Fruit fly (Drosophila melanogaster) whole organism, embryonic: ENCODE results near the gene S-Lap4.
A peak's percentile ranks its signal among the peaks of the same experiment; 100 is the strongest.

Source experiments
- Atf3 ChIP-seq: fragments of 200-800 bp; sonication (Bioruptor generic); optimal IDR thresholded peaks from 3 replicates; lab custom pipeline; 2016; ENCODE audit warnings: missing biosample characterization, missing genetic modification characterization
- Awh ChIP-seq: fragments of 200-800 bp; sonication (Bioruptor generic); IDR thresholded peaks from 2 replicates; pipeline ENCODE4, ENCODE4 v1.3.6; 2022; ENCODE audit warnings: missing biosample characterization, missing genetic modification characterization
- Bteb2 ChIP-seq: fragments of 200-800 bp; sonication (Bioruptor generic); optimal IDR thresholded peaks from 2 replicates; lab custom pipeline; 2016; ENCODE audit warnings: missing biosample characterization, missing genetic modification characterization
- CG10959 ChIP-seq: fragments of 200-800 bp; sonication (Bioruptor generic); IDR thresholded peaks from 2 replicates; pipeline ENCODE4 v1.3.6; 2022; ENCODE audit warnings: missing biosample characterization, missing genetic modification characterization
- CG17612 ChIP-seq: fragments of 200-800 bp; sonication (Bioruptor generic); IDR thresholded peaks from 2 replicates; pipeline ENCODE4 v1.3.6; 2022; ENCODE audit warnings: missing biosample characterization, missing genetic modification characterization
- CG1792 ChIP-seq: fragments of 200-800 bp; sonication (Bioruptor generic); optimal IDR thresholded peaks from 2 replicates; lab custom pipeline; 2016; ENCODE audit warnings: missing biosample characterization, missing genetic modification characterization
- CG30020 ChIP-seq: fragments of 200-800 bp; optimal IDR thresholded peaks from 2 replicates; lab custom pipeline; 2019; ENCODE audit warnings: missing biosample characterization, mild to moderate bottlenecking, missing genetic modification characterization, moderate library complexity
- CG34376 ChIP-seq: fragments of 200-800 bp; sonication (Bioruptor generic); optimal IDR thresholded peaks from 2 replicates; lab custom pipeline; 2018; ENCODE audit warnings: missing biosample characterization, mild to moderate bottlenecking, missing genetic modification characterization
- CG4424 ChIP-seq: fragments of 200-800 bp; sonication (Bioruptor generic); optimal IDR thresholded peaks from 3 replicates; lab custom pipeline; 2016; ENCODE audit warnings: missing biosample characterization, missing genetic modification characterization
- CG7372 ChIP-seq: fragments of 200-800 bp; sonication (Bioruptor generic); IDR thresholded peaks from 2 replicates; pipeline ENCODE4 v1.3.6; 2022; ENCODE audit warnings: missing biosample characterization, missing genetic modification characterization
- CG9727 ChIP-seq: fragments of 200-800 bp; sonication (Bioruptor generic); optimal IDR thresholded peaks from 3 replicates; lab custom pipeline; 2017; ENCODE audit warnings: missing biosample characterization, mild to moderate bottlenecking, missing genetic modification characterization
- CG9876 ChIP-seq: fragments of 200-800 bp; sonication (Bioruptor generic); optimal IDR thresholded peaks from 2 replicates; lab custom pipeline; 2016; ENCODE audit warnings: missing biosample characterization, missing genetic modification characterization
- Chrac-16 ChIP-seq: fragments of 200-800 bp; sonication (Bioruptor generic); optimal IDR thresholded peaks from 3 replicates; lab custom pipeline; 2016; ENCODE audit warnings: missing biosample characterization, missing genetic modification characterization
- Drgx ChIP-seq: fragments of 200-800 bp; sonication (Bioruptor generic); IDR thresholded peaks from 2 replicates; pipeline ENCODE4 v1.3.6; 2022; ENCODE audit warnings: missing biosample characterization, missing genetic modification characterization
- Ets65A ChIP-seq: fragments of 200-800 bp; sonication (Bioruptor generic); peaks from one replicate; lab custom pipeline; 2016; ENCODE audit warnings: missing biosample characterization, missing genetic modification characterization
- Jarid2 ChIP-seq: fragments of 200-800 bp; sonication (Bioruptor generic); optimal IDR thresholded peaks from 3 replicates; lab custom pipeline; 2017; ENCODE audit warnings: mild to moderate bottlenecking, missing biosample characterization, missing genetic modification reagents, missing genetic modification characterization
- Med ChIP-seq: fragments of 200-800 bp; sonication (Bioruptor generic); peaks from one replicate; lab custom pipeline; 2016; ENCODE audit warnings: missing biosample characterization, missing genetic modification characterization, mild to moderate bottlenecking, inconsistent platforms, moderate library complexity
- Nf-YC ChIP-seq: fragments of 200-800 bp; optimal IDR thresholded peaks from 3 replicates; lab custom pipeline; 2019; ENCODE audit warnings: missing biosample characterization, mild to moderate bottlenecking, missing genetic modification characterization, moderate library complexity
- Xbp1 ChIP-seq: fragments of 200-800 bp; sonication (Bioruptor generic); optimal IDR thresholded peaks from 3 replicates; lab custom pipeline; 2016; ENCODE audit warnings: missing biosample characterization, mild to moderate bottlenecking, missing genetic modification characterization
- al ChIP-seq: fragments of 200-800 bp; sonication (Bioruptor generic); IDR thresholded peaks from 2 replicates; pipeline ENCODE4 v1.3.6; 2022; ENCODE audit warnings: missing biosample characterization, missing genetic modification characterization
- chinmo ChIP-seq: fragments of 200-800 bp; sonication (Bioruptor generic); IDR thresholded peaks from 4 replicates; pipeline ENCODE4 v1.3.6; 2022; ENCODE audit warnings: missing biosample characterization, missing genetic modification characterization; ENCODE audit not compliant: partially characterized antibody
- ewg ChIP-seq: fragments of 200-800 bp; sonication (Bioruptor generic); optimal IDR thresholded peaks from 3 replicates; lab custom pipeline; 2017; ENCODE audit warnings: mild to moderate bottlenecking, missing biosample characterization, missing genetic modification reagents, missing genetic modification characterization
- hkb ChIP-seq, 2 experiments: fragments of 200-800 bp in 1 of 2; fragments of >200 bp in 1 of 2; sonication (Bioruptor generic) in 1 of 2; IDR thresholded peaks in 1 of 2; optimal IDR thresholded peaks in 1 of 2; 2 replicates each; pipeline versions ENCODE4 v1.3.6 to Lab custom; 2017 to 2022; ENCODE audit warnings: missing biosample characterization in 1 of 2, missing genetic modification characterization in 1 of 2
- mam ChIP-seq: fragments of 200-800 bp; sonication (Bioruptor generic); optimal IDR thresholded peaks from 3 replicates; lab custom pipeline; 2016; ENCODE audit warnings: missing biosample characterization, missing genetic modification characterization
- mld ChIP-seq: fragments of 200-800 bp; sonication (Bioruptor generic); IDR thresholded peaks from 3 replicates; pipeline ENCODE4 v1.3.6; 2022; ENCODE audit warnings: missing biosample characterization, missing genetic modification characterization; ENCODE audit not compliant: partially characterized antibody
- nau ChIP-seq: fragments of 200-800 bp; sonication (Bioruptor generic); optimal IDR thresholded peaks from 3 replicates; lab custom pipeline; 2017; ENCODE audit warnings: missing biosample characterization, mild to moderate bottlenecking, missing genetic modification characterization, missing genetic modification reagents
- row ChIP-seq: fragments of 200-800 bp; sonication (Bioruptor generic); IDR thresholded peaks from 3 replicates; pipeline ENCODE4 v1.3.6; 2022; ENCODE audit warnings: missing biosample characterization, missing genetic modification characterization
- scrt ChIP-seq: fragments of 200-800 bp; sonication (Bioruptor generic); optimal IDR thresholded peaks from 2 replicates; lab custom pipeline; 2018; ENCODE audit warnings: missing biosample characterization, mild to moderate bottlenecking, missing genetic modification characterization, moderate library complexity
- sens ChIP-seq: fragments of 200-800 bp; sonication (Bioruptor generic); peaks from one replicate; lab custom pipeline; 2016; ENCODE audit warnings: missing biosample characterization, missing genetic modification characterization
- seq ChIP-seq: fragments of 200-800 bp; sonication (Bioruptor generic); IDR thresholded peaks from 2 replicates; pipeline ENCODE4 v1.3.6; 2022; ENCODE audit warnings: missing biosample characterization, missing genetic modification characterization
- sr ChIP-seq: fragments of 200-800 bp; sonication (Bioruptor generic); IDR thresholded peaks from 3 replicates; pipeline ENCODE4 v1.3.6; 2022; ENCODE audit warnings: missing biosample characterization, missing genetic modification characterization
- ssp ChIP-seq: fragments of 200-800 bp; sonication (Bioruptor generic); IDR thresholded peaks from 2 replicates; pipeline ENCODE4 v1.3.6; 2022; ENCODE audit warnings: missing biosample characterization, missing genetic modification characterization
- stc ChIP-seq: fragments of 200-800 bp; sonication (Bioruptor generic); IDR thresholded peaks from 2 replicates; pipeline ENCODE4 v1.3.6; 2022; ENCODE audit warnings: missing biosample characterization, missing genetic modification characterization
- tap ChIP-seq: fragments of 200-800 bp; optimal IDR thresholded peaks from 3 replicates; lab custom pipeline; 2019; ENCODE audit warnings: missing biosample characterization, mild to moderate bottlenecking, missing genetic modification characterization, moderate library complexity
- vvl ChIP-seq: fragments of 200-800 bp; sonication (Bioruptor generic); IDR thresholded peaks from 2 replicates; pipeline ENCODE4 v1.3.6; 2022; ENCODE audit warnings: missing biosample characterization, missing genetic modification characterization
- wdn ChIP-seq: fragments of 200-800 bp; sonication (Bioruptor generic); IDR thresholded peaks from 2 replicates; pipeline ENCODE4 v1.3.6; 2022; ENCODE audit warnings: missing biosample characterization, missing genetic modification characterization
- wor ChIP-seq: fragments of 200-800 bp; sonication (Bioruptor generic); IDR thresholded peaks from 2 replicates; pipeline ENCODE4 v1.3.6; 2022; ENCODE audit warnings: missing biosample characterization, missing genetic modification characterization
- zen2 ChIP-seq: fragments of 200-800 bp; sonication (Bioruptor generic); IDR thresholded peaks from 3 replicates; pipeline ENCODE4 v1.3.6; 2022; ENCODE audit warnings: missing biosample characterization, missing genetic modification characterization; ENCODE audit not compliant: partially characterized antibody
- zfh1 ChIP-seq: fragments of 200-800 bp; sonication (Bioruptor generic); IDR thresholded peaks from 3 replicates; pipeline ENCODE4 v1.3.6; 2022; ENCODE audit warnings: missing biosample characterization, missing genetic modification characterization

S-Lap4 gene

DNA sequence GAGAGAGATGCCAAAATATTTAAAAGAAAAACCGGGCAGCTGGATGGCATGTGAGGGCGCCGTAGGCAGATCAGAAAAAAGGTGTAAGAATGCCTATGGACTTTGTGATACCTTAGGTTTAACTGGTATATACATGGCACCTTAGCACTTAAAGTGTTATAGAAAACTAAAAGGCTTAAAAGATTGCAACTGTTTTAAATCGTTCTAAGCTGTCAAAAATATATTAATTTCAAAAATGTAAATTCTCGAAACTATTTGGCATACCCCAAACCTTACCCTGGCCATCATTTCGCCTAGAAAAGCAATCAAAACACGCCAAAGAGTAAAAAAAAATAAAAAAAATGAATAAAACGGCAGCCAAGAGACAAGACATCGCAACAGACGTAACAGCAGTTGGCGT is 43.7 kb upstream of the S-Lap4 start:
- TF ChIP-seq Ets65A (GFP tag; lab: Kevin White, UChicago) (peak; percentile 83), wor (0 out of 2 replicates have a peak, but pooled peaks have one; percentile 12), Drgx (peak; percentile 65), al (GFP tag; lab: Robert Waterston, UW) (no peak), Awh (GFP tag; lab: Robert Waterston, UW) (0 out of 2 replicates have a peak, but pooled peaks have one; percentile 14), mld (GFP tag; lab: Robert Waterston, UW) (no peak), row (GFP tag; lab: Robert Waterston, UW) (0 out of 3 replicates have a peak, but pooled peaks have one; percentile 12), ssp (0 out of 2 replicates have a peak, but pooled peaks have one; percentile 17), zen2 (GFP tag; lab: Robert Waterston, UW) (no peak), Chrac-16 (no peak)

DNA sequence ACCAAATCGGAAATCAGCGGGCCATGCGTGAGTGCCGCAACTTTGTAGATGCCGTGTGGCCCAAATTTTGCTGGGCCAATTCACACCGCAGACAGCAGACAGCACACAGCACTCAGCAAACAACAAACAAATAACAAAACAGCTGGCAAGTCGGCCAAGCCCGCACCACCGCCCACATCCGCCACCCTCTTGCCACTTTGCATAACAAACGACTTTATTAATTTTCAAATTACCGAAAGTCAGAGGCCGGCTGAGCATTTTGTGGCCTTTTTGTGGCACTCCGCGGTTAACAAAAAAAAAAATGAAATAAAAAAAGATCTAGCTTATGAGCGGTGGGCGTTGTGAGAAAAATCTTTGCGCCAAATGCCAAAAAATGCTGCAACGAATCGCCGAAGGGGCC is 40.9 kb upstream of the S-Lap4 start:
- TF ChIP-seq sr (peak; percentile 57; the same call in 1 of the 3 replicates), hkb (optimal IDR thresholded peaks at IDR 0.05; lab: Kevin White, UChicago) (no peak), hkb (GFP tag; IDR thresholded peaks at IDR 0.05; lab: Robert Waterston, UW) (0 out of 2 replicates have a peak, but pooled peaks have one; percentile 7), CG17612 (GFP tag; lab: Robert Waterston, UW) (no peak), vvl (GFP tag; lab: Robert Waterston, UW) (peak; percentile 65), Atf3 (no peak), stc (0 out of 2 replicates have a peak, but pooled peaks have one; percentile 8), zfh1 (GFP tag; lab: Robert Waterston, UW) (0 out of 3 replicates have a peak, but pooled peaks have one; percentile 21), Jarid2 (GFP tag; lab: Kevin White, UChicago) (no peak), CG10959 (GFP tag; lab: Robert Waterston, UW) (0 out of 2 replicates have a peak, but pooled peaks have one; percentile 23), Med (peak; percentile 6), CG9876 (GFP tag; lab: Kevin White, UChicago) (no peak), CG1792 (GFP tag; lab: Kevin White, UChicago) (no peak), Xbp1 (no peak), tap (tag; lab: Kevin White, UChicago) (no peak), wdn (GFP tag; lab: Robert Waterston, UW) (no peak), Bteb2 (GFP tag; lab: Kevin White, UChicago) (no peak), scrt (no peak), CG30020 (tag; lab: Kevin White, UChicago) (no peak), CG9727 (no peak), CG4424 (GFP tag; lab: Kevin White, UChicago) (no peak), mam (GFP tag; lab: Kevin White, UChicago) (no peak), seq (GFP tag; lab: Robert Waterston, UW) (no peak), CG7372 (GFP tag; lab: Robert Waterston, UW) (no peak), CG34376 (GFP tag; lab: Kevin White, UChicago) (no peak), chinmo (GFP tag; lab: Robert Waterston, UW) (0 out of 4 replicates have a peak, but pooled peaks have one; percentile 71), Nf-YC (no peak), sens (GFP tag; lab: Kevin White, UChicago) (peak; percentile 53), ewg (GFP tag; lab: Kevin White, UChicago) (no peak)

DNA sequence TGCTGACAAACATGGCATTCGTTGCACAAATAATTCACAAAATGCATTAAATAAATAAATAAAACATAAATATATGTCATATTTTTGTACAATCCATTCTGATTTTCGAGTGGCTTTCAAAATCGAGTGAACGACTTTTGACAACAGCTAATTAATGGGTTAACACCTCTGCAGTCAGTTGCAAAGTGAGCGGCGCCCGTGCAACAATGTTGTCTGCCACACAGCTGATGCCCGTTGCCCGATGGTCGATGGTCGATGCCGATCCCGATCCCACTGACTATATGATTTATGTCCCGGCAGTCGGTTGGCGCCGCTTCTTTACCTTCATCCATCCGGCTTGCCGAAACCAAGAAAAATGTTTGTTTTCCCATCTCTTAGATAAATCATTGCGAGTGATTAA is 31.6 kb upstream of the S-Lap4 start:
- TF ChIP-seq nau (GFP tag; lab: Kevin White, UChicago), result no peak
